Fruit fly (Drosophila melanogaster): ENCODE data around the gene CG17186.
A peak's percentile ranks its signal among the peaks of the same experiment; 100 is the strongest.

Gene CG17186

dm6 chr3R:19889603-19890187 lies 12.4 kb upstream of the CG17186 start (continued):
- peak; percentile 66 for TF ChIP-seq CG9932 (GFP tag; IDR thresholded peaks at IDR 0.05)
- no peak for TF ChIP-seq NK7.1 (GFP tag; optimal IDR thresholded peaks at IDR 0.05)
- peak; percentile 92 for TF ChIP-seq CG3281 (GFP tag; optimal IDR thresholded peaks at IDR 0.05)
- TF ChIP-seq CG10209 (GFP tag; optimal IDR thresholded peaks at IDR 0.05): peak; percentile 80
- peak; percentile 58 for TF ChIP-seq Jarid2 (GFP tag; optimal IDR thresholded peaks at IDR 0.05)
- peak; percentile 4 for TF ChIP-seq HLH54F (GFP tag; optimal IDR thresholded peaks at IDR 0.05)
- TF ChIP-seq cas (GFP tag; IDR thresholded peaks at IDR 0.05): no peak
- peak; percentile 87 for TF ChIP-seq dmrt99B (tag; optimal IDR thresholded peaks at IDR 0.05)
- no peak for TF ChIP-seq CG17912 (GFP tag; optimal IDR thresholded peaks at IDR 0.05)
- peak; percentile 65 for TF ChIP-seq sd (tag; optimal IDR thresholded peaks at IDR 0.05)
- no peak; the same call in 2 of the 3 replicates for TF ChIP-seq croc (GFP tag; conservative IDR thresholded peaks at IDR 0.05)
- no peak for TF ChIP-seq slou (GFP tag; optimal IDR thresholded peaks at IDR 0.05)
- peak; percentile 54; the same call in 1 of the 2 replicates for TF ChIP-seq CG4730 (GFP tag; IDR thresholded peaks at IDR 0.05)
- no peak for TF ChIP-seq CG4854 (GFP tag; optimal IDR thresholded peaks at IDR 0.05)
- TF ChIP-seq luna (GFP tag; optimal IDR thresholded peaks at IDR 0.05): no peak
- peak; percentile 18 for TF ChIP-seq gsb-n (tag; optimal IDR thresholded peaks at IDR 0.05)
- TF ChIP-seq grn (GFP tag; optimal IDR thresholded peaks at IDR 0.05): no peak
- TF ChIP-seq YL-1 (GFP tag; optimal IDR thresholded peaks at IDR 0.05): no peak
- TF ChIP-seq Opbp (GFP tag; IDR thresholded peaks at IDR 0.05; ENCODE audit: partially characterized antibody): no peak
- no peak for TF ChIP-seq CG2199 (GFP tag; IDR thresholded peaks at IDR 0.05)
- peak; percentile 70 for TF ChIP-seq mirr (GFP tag; optimal IDR thresholded peaks at IDR 0.05)
- TF ChIP-seq CG18476 (GFP tag; optimal IDR thresholded peaks at IDR 0.05): peak; percentile 41
- no peak for TF ChIP-seq bab2 (GFP tag; optimal IDR thresholded peaks at IDR 0.05)
- peak; percentile 13; the same call in 1 of the 2 replicates for TF ChIP-seq seq (GFP tag; IDR thresholded peaks at IDR 0.05)
- TF ChIP-seq trem (tag; optimal IDR thresholded peaks at IDR 0.05): peak; percentile 39
- TF ChIP-seq ftz-f1 (GFP tag; optimal IDR thresholded peaks at IDR 0.05): no peak
- TF ChIP-seq CG1792 (GFP tag; optimal IDR thresholded peaks at IDR 0.05): no peak
- TF ChIP-seq tna (GFP tag; IDR thresholded peaks at IDR 0.05; ENCODE audit: partially characterized antibody): no peak
- peak; percentile 13 for TF ChIP-seq B-H2 (GFP tag; optimal IDR thresholded peaks at IDR 0.05)
- TF ChIP-seq D (optimal IDR thresholded peaks at IDR 0.05): no peak
- TF ChIP-seq D (GFP tag; optimal IDR thresholded peaks at IDR 0.05): peak; percentile 67
- no peak; the same call in 1 of the 2 replicates for TF ChIP-seq ttk (GFP tag; IDR thresholded peaks at IDR 0.05)
- peak; percentile 23 for TF ChIP-seq MTF-1 (GFP tag; optimal IDR thresholded peaks at IDR 0.05; ENCODE audit: borderline replicate concordance)
- TF ChIP-seq CG14965 (GFP tag; optimal IDR thresholded peaks at IDR 0.05; ENCODE audit: borderline replicate concordance): no peak
- TF ChIP-seq CG12071 (GFP tag; optimal IDR thresholded peaks at IDR 0.05): peak; percentile 33
- peak; percentile 58; the same call in 1 of the 2 replicates for TF ChIP-seq sob (GFP tag; IDR thresholded peaks at IDR 0.05)
- TF ChIP-seq CG34422 (GFP tag; IDR thresholded peaks at IDR 0.05): no peak
- no peak for TF ChIP-seq shn (GFP tag; optimal IDR thresholded peaks at IDR 0.05)
- TF ChIP-seq fd96Cb (tag; optimal IDR thresholded peaks at IDR 0.05): peak; percentile 78
- TF ChIP-seq sisA (GFP tag; IDR thresholded peaks at IDR 0.05): no peak
- TF ChIP-seq Usf (GFP tag; optimal IDR thresholded peaks at IDR 0.05): peak; percentile 41
- TF ChIP-seq Drgx (GFP tag; IDR thresholded peaks at IDR 0.05): no peak; the same call in 1 of the 2 replicates
- TF ChIP-seq CG7745 (tag; optimal IDR thresholded peaks at IDR 0.05): peak; percentile 4
- no peak for TF ChIP-seq danr (GFP tag; IDR thresholded peaks at IDR 0.05)
- TF ChIP-seq CG30403 (GFP tag; optimal IDR thresholded peaks at IDR 0.05): peak; percentile 55
- TF ChIP-seq pan (optimal IDR thresholded peaks at IDR 0.05): no peak
- no peak for TF ChIP-seq pan (GFP tag; optimal IDR thresholded peaks at IDR 0.05 in 1 of 2, IDR thresholded peaks at IDR 0.05 in 1 of 2)
- no peak for TF ChIP-seq Dref (GFP tag; IDR thresholded peaks at IDR 0.05)
- peak; percentile 86 for TF ChIP-seq caup (GFP tag; optimal IDR thresholded peaks at IDR 0.05; ENCODE audit: severe bottlenecking)
- TF ChIP-seq CG2889 (GFP tag; IDR thresholded peaks at IDR 0.05): 0 out of 3 replicates have a peak, but pooled peaks have one; percentile 17
- no peak for TF ChIP-seq en (GFP tag; optimal IDR thresholded peaks at IDR 0.05)

Data from whole organism, embryonic.